Fruit fly (Drosophila melanogaster): Measurements from ENCODE around the gene RpS10b.

RpS10b gene

DNA sequence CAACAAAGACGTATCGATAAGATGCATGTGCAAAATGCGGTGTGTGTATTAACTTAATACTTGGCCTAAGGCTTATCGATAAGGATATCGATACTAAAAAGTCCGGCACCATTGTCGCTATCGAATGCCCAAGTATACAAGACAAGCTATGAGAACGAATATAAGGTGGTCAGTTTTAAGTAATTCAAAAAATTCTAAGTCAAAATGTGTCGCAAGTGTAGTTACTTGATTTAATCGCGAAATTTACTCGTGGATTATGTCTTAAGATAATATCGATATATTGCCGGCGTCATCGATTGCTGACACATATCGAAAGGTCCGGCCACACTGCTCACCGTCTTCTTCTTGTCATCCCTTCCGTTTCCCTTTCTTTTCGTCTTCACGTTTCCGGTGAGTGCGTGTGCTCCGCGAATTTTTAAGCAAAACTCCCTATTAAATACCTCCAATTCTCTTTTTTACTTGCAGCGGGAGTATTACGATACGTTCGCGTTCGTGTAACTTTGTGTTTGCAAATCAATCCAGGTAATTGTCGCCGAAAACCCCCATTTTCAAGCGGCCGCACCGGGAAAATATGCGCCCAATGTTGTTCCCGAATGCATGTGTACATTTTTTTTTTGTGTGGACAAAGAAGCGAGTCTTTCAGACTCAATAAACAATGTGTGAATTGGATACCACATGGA is at the start of gene RpS10b:
Gene RpS10b, plus strand, starts transcription at position 348 of the 680 bp plus-strand sequence.
- peak; percentile 91 for TF ChIP-seq CG17801 (GFP tag; optimal IDR thresholded peaks at IDR 0.05; ENCODE audit: partially characterized antibody)

DNA sequence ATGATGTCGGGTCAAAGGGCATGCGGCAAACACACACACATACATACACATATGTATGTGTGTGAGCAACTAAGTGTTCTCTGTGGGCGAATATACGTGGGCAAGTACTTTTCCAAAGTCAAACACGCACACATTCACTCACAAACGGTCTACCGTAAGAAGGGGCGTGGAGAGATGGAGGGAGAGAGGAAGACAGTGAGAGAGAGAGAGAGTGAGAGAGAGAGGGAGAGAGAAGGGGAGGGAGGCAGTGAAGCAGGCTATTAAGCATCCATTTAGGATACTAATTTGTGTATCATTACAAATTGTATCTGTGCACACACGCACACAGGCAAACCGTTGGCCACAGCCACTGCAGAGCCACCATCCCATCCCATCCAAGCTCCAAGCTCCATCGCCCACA is 49.4 kb upstream of the RpS10b start:
- TF ChIP-seq CG17801 (GFP tag; optimal IDR thresholded peaks at IDR 0.05; ENCODE audit: partially characterized antibody) = no peak

DNA sequence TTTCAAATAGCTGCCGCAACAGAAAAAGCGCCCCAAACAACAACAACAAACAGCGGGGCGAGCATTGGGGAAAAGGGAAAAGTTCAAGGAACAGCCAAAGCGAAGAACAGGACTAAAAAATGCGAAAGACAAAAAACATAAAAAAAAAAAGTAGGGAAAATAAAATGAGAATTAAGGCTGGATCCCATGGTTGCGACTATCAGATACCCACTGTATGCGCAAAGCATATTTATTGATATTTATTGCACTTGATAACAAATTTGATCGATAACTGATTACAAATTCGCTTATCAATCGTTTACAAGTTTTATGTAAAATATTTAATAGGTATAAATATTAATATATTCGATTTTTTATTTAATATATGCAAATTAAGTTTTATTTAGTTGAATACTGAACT is 48.3 kb upstream of the RpS10b start:
- no peak for TF ChIP-seq CG17801 (GFP tag; optimal IDR thresholded peaks at IDR 0.05; ENCODE audit: partially characterized antibody)

DNA sequence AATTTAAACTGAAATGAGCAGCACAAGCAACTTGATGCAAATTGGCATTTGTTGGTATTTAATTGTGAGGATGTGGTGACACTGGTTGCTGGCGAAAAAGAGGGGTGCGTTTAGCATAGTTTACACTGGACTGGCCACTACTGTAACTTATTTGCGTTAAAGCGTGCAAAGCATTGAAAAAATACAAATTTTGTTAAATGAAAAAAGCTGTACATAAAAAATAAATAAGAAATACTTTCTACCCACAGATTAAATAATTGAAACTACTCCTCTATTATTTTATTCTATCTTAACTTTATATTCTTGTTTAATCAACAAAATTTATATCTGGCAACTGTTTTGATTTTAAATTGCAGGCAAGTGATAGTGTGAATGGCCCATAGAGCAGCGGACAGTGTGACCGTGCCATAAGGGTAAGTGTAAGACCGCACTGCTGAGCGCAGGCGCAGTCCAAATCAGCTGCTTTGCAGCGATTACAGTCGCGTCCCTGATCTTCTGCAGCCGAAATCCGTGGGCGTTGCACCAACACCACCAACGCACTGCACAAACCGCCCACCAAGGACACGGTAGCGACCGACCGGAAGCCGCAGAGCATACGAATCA is 32.0 kb upstream of the RpS10b start, which contains the start of the genes Grip84 and car:
Gene Grip84, minus strand, starts transcription at position 51 of the 603 bp plus-strand sequence.
Gene car, plus strand, starts transcription at position 306 of the 603 bp plus-strand sequence.
- no peak for TF ChIP-seq CG17801 (GFP tag; optimal IDR thresholded peaks at IDR 0.05; ENCODE audit: partially characterized antibody)

DNA sequence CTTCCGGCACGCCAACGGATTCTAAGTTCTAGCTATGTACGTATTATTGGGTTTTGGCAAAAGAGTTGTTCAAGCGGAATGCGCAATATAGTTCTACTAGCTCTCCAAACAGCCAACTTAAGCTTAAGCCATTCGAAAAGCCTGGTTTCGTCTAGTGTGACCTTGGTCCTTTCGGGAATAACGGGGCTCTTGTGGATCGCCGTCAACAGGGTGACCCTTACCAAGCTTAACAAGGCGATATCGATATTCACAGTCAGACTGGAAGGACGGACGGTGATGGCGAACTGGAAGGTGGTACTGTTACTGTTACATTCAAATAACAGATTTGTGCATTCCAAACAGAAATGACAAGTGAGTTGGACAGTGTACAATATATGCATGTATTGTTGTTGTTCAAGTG is 24.1 kb upstream of the RpS10b start:
- TF ChIP-seq CG17801 (GFP tag; optimal IDR thresholded peaks at IDR 0.05; ENCODE audit: partially characterized antibody) = no peak

DNA sequence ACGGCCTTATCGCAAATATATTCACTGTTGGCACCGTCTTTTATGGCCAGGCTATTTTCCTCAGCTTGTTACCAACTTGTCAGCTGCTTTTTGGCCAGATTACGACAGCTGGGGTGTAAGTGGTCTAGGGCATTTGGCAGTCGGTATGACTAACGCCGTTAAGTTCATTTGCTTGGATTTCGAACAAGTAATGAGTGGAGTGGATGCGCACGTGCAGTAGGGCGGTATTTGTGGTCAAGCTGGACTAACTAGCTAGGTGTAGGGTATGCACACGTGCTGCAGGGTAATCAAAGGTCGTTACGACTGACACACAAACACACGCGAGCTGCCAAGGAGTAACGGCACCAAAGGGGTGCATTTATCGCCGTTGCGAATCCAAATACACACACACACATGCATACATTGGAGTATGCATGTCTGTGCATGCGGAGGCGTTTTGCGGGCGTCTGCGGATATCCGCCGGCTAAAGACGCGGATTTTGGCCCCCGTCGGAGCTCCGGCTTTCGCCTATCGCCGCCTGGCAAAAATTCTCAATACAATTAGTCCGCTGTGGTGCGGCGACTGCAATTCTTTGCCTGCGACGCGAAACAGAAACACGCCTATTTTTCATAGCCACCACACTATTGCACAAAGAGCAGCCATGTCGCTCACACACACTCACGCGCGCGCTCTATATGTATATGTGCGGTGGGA is 19.7 kb upstream of the RpS10b start:
- TF ChIP-seq CG17801 (GFP tag; optimal IDR thresholded peaks at IDR 0.05; ENCODE audit: partially characterized antibody) = peak; percentile 28

DNA sequence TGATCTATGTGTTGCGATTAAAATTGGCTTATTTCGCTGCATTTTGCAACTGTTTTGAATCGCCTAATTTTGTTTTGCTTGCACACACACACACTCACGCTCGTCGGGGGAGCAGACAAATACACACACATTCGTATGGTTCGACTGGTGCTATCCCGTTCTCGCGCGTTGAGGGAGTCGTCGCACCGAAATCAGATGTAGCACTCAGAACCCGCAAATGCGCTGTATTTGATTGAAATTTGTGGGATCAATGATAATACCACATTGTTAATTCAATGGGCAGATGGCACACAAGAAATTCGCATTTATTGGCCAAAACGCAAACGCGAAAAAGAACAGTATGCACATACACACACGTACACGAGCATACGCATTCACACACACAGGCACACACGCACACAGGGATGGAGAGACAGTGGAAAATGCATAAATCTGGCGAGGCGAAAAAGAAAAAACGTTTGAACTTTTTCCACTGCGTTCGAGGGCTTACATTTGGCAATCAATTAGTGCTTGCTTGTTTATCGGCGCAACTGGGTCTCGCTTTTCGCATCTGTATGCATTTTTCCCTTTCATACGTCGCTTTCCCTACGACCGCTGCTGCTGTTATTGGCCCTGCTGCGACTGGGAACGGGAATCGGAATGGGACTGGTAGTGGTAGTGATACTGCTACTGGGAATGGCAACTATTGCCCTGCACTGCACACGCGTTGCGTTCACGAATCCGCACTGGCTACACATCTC is 18.8 kb upstream of the RpS10b start:
- peak; percentile 31 for TF ChIP-seq CG17801 (GFP tag; optimal IDR thresholded peaks at IDR 0.05; ENCODE audit: partially characterized antibody)

DNA sequence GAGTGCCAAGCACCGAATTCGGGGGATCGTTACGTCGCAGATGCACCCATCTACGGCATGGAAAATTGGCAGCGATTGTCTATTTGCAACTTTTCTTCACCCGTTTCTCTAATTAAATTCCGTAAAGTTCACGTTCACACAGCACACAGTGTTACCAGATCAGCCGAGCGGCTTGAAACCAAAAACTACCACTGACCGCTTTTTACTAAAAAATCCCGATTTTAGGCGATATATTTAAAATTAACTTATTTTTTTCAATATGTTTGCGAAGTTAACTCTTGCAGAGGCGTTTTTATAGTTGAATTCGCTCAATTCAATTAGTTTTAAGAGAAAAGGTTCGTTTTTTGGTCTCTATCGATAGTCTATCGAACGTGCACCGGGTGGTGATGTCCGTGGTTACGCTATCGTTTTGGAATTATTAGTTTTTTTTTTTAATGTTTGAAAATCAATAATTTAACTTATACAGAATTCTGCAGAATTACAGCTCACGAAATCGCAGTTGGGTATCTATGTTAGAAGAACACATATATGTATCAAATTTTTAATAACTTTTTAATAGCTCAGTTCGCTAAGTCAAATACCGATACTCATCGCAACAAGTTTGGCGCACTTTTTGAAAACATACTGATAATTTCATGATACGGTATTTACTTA is 18.1 kb upstream of the RpS10b start, which contains the start of gene Tao:
Gene Tao, minus strand, starts transcription at position 153 of the 654 bp plus-strand sequence.
- no peak for TF ChIP-seq CG17801 (GFP tag; optimal IDR thresholded peaks at IDR 0.05; ENCODE audit: partially characterized antibody)

DNA sequence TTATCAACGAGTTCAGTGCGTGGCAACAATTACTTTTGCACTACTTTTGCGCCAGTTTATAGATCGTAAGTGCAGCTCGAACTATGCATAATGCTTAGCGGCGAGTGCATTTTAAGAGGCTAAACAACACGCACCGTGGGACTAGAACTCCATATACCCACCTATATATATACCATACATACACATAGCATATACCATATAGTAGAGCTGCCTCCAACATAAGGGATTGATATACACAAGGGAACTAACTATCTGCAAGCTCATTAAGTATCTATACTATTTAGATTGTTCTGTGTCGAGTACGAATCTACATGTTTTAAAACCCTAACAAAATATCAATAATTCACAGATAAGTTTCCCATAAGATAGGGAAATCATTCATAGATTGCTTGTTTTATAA is 15.9 kb upstream of the RpS10b start, which contains the start of gene CG14218:
Gene CG14218, minus strand, starts transcription at position 101 of the 400 bp plus-strand sequence.
- TF ChIP-seq CG17801 (GFP tag; optimal IDR thresholded peaks at IDR 0.05; ENCODE audit: partially characterized antibody) = no peak

DNA sequence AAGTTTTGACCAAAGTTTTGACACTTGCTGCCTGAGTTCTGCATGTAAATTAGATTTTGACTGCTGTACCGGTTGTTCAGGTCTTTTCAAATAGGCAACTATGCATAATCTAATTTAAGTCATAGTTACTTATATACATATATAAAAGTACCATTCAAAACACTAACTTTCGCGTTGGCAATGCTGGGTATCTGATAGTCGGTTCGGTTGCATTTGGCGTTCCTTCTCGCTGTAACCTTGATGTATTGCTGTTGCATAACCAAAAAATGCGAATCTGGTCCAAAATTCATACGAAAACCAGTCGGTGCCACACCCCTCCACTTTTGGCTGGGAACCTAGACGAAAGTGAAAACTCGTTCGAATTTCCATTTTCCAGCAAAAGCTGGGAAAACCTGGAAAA is 15.1 kb upstream of the RpS10b start:
- TF ChIP-seq CG17801 (GFP tag; optimal IDR thresholded peaks at IDR 0.05; ENCODE audit: partially characterized antibody) = no peak

DNA sequence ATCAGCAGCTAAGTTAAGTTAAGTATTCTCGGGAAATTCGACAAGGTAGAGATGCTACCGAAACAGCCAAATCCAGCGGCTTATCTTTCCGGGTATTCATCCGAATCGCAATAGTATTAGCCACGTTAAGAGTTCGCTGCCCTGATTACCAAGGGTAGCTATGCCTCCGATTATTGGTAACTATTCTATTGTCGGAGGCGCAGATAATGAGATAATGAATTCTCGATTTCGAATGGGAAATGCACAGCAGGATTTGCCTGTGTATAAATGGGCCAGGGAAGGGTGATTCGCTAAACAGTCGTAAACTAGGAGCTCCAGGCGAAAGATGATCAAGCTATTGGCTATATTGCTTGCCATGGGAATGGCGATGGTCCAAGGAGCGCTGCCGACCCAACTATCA is 14.5 kb upstream of the RpS10b start, which contains the start of gene CG14204:
Gene CG14204, plus strand, starts transcription at position 301 of the 400 bp plus-strand sequence.
- TF ChIP-seq CG17801 (GFP tag; optimal IDR thresholded peaks at IDR 0.05; ENCODE audit: partially characterized antibody) = no peak

DNA sequence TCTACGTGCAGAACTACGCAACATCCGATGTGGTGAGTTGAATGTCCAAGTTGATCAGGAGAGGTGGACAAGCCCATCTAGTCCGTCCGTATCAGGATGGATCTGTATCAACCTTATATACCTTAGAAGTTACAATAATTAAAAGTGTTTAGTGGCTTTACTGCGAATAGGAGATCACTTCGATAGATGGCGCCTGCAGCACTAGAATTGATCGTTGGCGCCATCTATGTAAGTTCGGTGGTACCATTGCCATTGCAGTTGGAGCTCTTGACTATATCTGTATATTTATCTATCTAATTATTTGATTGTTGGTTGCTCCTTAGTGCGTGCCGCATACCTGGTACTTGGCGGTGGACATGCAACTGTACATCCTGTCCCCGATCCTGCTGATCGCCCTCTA is 12.7 kb upstream of the RpS10b start:
- TF ChIP-seq CG17801 (GFP tag; optimal IDR thresholded peaks at IDR 0.05; ENCODE audit: partially characterized antibody) = no peak

DNA sequence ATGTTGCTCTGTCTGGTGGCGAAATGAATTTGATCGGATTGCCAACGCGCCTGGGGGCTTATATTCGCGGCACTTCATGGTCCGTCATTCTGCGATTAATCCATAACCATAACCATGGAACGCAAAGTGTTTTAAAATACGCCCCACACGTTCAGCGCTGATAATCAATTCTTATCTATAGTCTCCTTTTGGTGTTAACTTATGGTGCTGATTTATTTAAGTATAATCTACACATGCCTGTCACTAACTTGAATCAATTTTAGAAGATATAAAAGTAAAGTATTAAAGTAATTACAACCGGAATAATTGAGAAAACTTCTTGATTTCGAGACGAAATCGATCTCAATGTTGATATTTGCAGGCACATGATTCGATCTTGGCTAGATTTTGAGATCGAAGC is 7.8 kb upstream of the RpS10b start, which contains the start of gene CG14219:
Gene CG14219, minus strand, starts transcription at position 101 of the 400 bp plus-strand sequence.
- TF ChIP-seq CG17801 (GFP tag; optimal IDR thresholded peaks at IDR 0.05; ENCODE audit: partially characterized antibody) = no peak

DNA sequence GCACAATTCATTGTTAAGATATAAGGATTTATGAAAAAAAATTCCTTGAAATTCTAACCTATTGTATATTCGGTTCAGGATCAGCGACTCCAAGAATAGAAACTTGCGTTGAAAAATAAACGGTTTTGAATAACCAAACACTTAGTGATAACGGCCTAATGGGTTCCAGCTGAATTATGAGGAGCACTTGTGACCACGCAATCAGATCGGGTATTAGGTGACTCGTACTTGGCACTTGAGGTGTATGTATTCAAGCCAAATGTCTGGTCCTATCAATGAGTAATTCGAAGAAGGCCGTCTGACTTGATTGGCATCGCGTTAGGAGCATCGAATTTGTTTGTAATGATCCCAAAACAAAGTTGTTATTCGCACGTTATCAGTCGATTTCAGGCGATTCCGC is 7.3 kb upstream of the RpS10b start:
- TF ChIP-seq CG17801 (GFP tag; optimal IDR thresholded peaks at IDR 0.05; ENCODE audit: partially characterized antibody) = no peak

Data from ovary, adult (tissue).